Worm (Caenorhabditis elegans): ENCODE measurements around the gene pyk-2.

The pyk-2 gene

DNA sequence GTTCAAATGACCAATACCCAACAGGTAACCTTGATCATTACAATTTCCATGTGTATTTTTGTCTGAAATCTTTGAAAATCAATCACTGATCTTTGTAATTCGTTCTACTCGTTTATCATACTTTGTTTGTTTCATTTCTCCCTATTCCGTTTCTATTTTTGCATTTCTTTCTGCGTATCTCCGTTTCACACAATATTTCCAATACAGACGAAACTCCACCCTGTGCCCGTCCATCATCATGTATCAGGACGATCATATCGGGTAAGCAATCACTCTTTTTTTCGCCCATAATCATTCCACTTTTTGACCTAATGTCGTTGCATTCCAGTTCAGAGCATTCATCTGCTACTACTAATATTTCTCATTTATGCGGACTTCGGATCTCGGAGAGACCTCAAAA is at the start of gene pyk-2:
pyk-2 (plus strand) TSS at position 206 of the 400 bp plus-strand sequence.
- TF ChIP-seq ceh-30 (tag; optimal IDR thresholded peaks at IDR 0.05) (no peak), ceh-45 (GFP tag; IDR thresholded peaks at IDR 0.05) (no peak), hlh-8 (tag; optimal IDR thresholded peaks at IDR 0.05) (no peak), F13H6.1 (tag; optimal IDR thresholded peaks at IDR 0.05) (no peak), C38D4.7 (GFP tag; optimal IDR thresholded peaks at IDR 0.05) (no peak), lim-6 (tag; optimal IDR thresholded peaks at IDR 0.05) (no peak), fax-1 (tag; optimal IDR thresholded peaks at IDR 0.05) (no peak), pros-1 (tag; optimal IDR thresholded peaks at IDR 0.05) (no peak), ceh-34 (tag; optimal IDR thresholded peaks at IDR 0.05) (no peak)

DNA sequence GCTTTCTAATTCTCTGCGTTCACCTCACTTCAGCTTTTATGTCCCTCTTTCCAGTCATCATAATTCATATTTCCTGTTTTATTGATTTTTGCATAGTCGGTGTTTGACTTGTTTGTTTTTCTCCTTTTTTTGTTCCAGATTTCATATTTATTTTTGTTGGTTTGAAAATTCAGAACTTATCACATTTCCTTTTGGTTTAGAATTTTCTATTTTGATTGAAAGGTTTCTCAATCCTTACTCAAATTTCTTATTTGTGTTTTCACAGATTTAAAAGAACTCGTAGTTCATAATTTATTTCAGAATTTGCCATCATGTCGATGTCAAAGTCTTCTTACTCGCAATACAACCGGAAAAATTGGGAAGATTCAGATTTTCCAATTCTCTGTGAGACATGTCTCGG is 48.6 kb upstream of the pyk-2 start, which contains the start of gene rbm-22:
rbm-22 (plus strand) TSS at position 301 of the 400 bp plus-strand sequence.
- TF ChIP-seq ceh-48 (tag; optimal IDR thresholded peaks at IDR 0.05), result peak; percentile 5
- no peak for TF ChIP-seq eyg-1 (tag; optimal IDR thresholded peaks at IDR 0.05)

DNA sequence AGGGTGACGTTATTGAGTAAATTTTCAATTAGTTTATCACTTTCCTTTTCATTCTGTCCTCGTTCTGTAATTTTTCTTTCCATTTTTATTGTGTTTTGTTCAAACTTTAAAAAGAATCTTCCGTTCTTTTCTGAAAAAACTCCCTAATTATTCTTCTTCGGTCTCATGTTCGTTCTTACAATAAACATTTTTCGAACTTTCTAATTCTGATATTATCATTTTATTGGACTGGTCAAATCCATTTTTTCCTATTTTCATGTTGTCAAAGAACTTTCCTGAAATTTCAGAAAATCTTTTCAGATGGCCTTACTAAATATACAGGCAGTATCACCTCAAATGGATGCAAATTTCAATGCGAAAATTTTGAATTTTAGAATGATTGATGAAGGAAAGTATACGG is 45.7 kb upstream of the pyk-2 start, which contains the start of gene nish-1:
nish-1 (plus strand) TSS at position 301 of the 400 bp plus-strand sequence.
- TF ChIP-seq ceh-6 (GFP tag; optimal IDR thresholded peaks at IDR 0.05) (no peak), unc-86 (tag; optimal IDR thresholded peaks at IDR 0.05) (no peak), hlh-8 (tag; optimal IDR thresholded peaks at IDR 0.05) (no peak), gmeb-2 (tag; optimal IDR thresholded peaks at IDR 0.05) (no peak), hlh-15 (tag; optimal IDR thresholded peaks at IDR 0.05) (no peak), T23F11.4 (GFP tag; optimal IDR thresholded peaks at IDR 0.05) (no peak)

DNA sequence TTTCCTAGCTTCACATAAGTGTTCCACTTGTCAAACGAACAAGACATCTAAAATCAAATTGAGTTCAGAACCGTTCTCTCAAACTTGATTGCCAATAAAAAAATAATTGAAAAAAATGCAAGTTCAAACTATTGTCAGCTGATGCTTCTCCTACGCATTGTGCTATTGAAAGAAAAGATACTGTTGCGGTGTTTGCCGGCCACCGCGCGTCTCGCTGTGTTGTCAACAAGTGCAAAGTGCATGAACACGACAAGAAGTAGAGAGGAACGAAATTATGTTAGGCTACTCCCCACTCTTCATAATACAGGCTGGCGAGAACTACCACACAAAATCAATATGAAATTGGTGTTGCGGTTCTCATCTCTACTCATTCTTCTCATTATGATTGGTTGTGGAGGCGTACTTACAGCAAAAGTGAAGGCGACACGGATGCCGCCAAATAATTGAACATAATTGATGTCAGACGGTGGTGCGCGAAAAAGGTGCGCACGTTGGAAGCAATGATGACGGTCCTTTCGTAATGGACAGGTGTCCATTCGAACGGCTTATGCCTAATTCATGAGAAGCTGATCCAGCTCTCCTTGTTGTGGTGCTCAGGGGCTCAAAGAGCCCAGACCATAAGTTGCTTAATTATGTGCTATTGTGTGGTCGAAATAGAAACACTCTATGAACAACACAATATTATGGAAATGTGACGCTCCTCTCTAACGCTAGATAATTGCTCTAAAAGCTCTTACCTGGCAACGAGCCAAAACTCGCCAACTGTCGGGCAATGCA is 42.2 kb upstream of the pyk-2 start:
- TF ChIP-seq ref-2 (tag; optimal IDR thresholded peaks at IDR 0.05) (peak; percentile 37), ceh-45 (GFP tag; IDR thresholded peaks at IDR 0.05) (peak; percentile 10; the same call in 1 of the 2 replicates), sox-2 (GFP tag; IDR thresholded peaks at IDR 0.05) (peak; percentile 52), pag-3 (tag; optimal IDR thresholded peaks at IDR 0.05; ENCODE audit: borderline replicate concordance) (no peak), lim-6 (tag; optimal IDR thresholded peaks at IDR 0.05) (no peak), hlh-6 (tag; optimal IDR thresholded peaks at IDR 0.05) (no peak), pha-2 (tag; optimal IDR thresholded peaks at IDR 0.05) (no peak), pat-9 (tag; optimal IDR thresholded peaks at IDR 0.05) (no peak), ceh-31 (tag; optimal IDR thresholded peaks at IDR 0.05) (peak; percentile 62), pros-1 (tag; optimal IDR thresholded peaks at IDR 0.05) (no peak)

DNA sequence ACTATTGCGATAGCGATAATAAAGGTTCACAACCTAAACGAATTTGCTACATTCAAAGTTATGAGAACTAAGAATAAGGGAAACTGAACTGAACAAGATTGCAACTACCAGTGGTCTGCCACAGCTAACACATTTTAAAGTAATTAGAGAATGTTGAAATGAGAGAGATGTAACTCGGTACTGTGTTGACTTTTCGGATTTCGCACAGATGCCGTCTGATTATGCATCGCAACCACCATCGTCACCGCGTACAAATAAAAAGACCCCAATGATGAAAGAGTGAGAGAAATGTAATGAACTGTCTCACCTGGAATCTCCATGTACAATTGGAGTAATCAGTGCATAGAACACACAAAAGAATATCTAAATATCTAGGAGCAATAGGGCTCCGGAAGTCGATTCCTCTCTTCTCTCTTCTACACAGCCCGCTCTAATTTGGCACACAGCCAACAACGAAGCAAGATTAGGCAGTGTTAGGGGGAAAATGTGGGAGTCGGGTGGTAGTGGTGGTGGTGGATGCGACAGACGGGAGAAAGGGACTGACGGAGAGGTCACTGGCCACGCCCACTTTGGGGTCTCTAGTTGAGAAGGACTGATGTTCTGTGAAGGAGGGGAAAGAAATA is 41.0 kb upstream of the pyk-2 start, which contains the start of gene F13E9.11:
F13E9.11 (minus strand) TSS at position 507 of the 623 bp plus-strand sequence.
- no peak for TF ChIP-seq madf-2 (tag; optimal IDR thresholded peaks at IDR 0.05)
- no peak for TF ChIP-seq ceh-22 (tag; optimal IDR thresholded peaks at IDR 0.05)
- TF ChIP-seq C08G9.2 (tag; optimal IDR thresholded peaks at IDR 0.05), result no peak
- no peak for TF ChIP-seq K02D7.2 (tag; optimal IDR thresholded peaks at IDR 0.05)
- no peak for TF ChIP-seq sox-2 (GFP tag; IDR thresholded peaks at IDR 0.05)
- TF ChIP-seq dmd-4 (tag; optimal IDR thresholded peaks at IDR 0.05; ENCODE audit: borderline replicate concordance), result no peak
- peak; percentile 65 for TF ChIP-seq hlh-6 (tag; optimal IDR thresholded peaks at IDR 0.05)
- no peak for TF ChIP-seq ahr-1 (tag; optimal IDR thresholded peaks at IDR 0.05)
- no peak for TF ChIP-seq F13H6.1 (tag; optimal IDR thresholded peaks at IDR 0.05)
- no peak for TF ChIP-seq npax-4 (tag; optimal IDR thresholded peaks at IDR 0.05)
- TF ChIP-seq lin-11 (tag; optimal IDR thresholded peaks at IDR 0.05), result no peak
- no peak for TF ChIP-seq hlh-8 (tag; optimal IDR thresholded peaks at IDR 0.05)
- TF ChIP-seq sox-4 (tag; optimal IDR thresholded peaks at IDR 0.05), result no peak
- peak; percentile 61 for TF ChIP-seq unc-42 (tag; optimal IDR thresholded peaks at IDR 0.05)
- no peak for TF ChIP-seq unc-86 (tag; optimal IDR thresholded peaks at IDR 0.05)
- peak; percentile 55 for TF ChIP-seq ceh-31 (tag; optimal IDR thresholded peaks at IDR 0.05)
- no peak for TF ChIP-seq nfya-1 (tag; optimal IDR thresholded peaks at IDR 0.05)
- TF ChIP-seq rnt-1 (tag; optimal IDR thresholded peaks at IDR 0.05), result no peak
- no peak for TF ChIP-seq unc-55 (GFP tag; optimal IDR thresholded peaks at IDR 0.05)
- no peak for TF ChIP-seq odd-2 (tag; optimal IDR thresholded peaks at IDR 0.05)
- peak; percentile 40 for TF ChIP-seq fax-1 (tag; optimal IDR thresholded peaks at IDR 0.05)
- no peak for TF ChIP-seq K09A11.1 (tag; optimal IDR thresholded peaks at IDR 0.05; ENCODE audit: insufficient read depth)
- TF ChIP-seq pha-4 (tag; optimal IDR thresholded peaks at IDR 0.05), result no peak
- TF ChIP-seq ets-4 (tag; optimal IDR thresholded peaks at IDR 0.05), result no peak
- TF ChIP-seq Y22D7AL.16 (tag; optimal IDR thresholded peaks at IDR 0.05), result no peak
- TF ChIP-seq ztf-16 (tag; optimal IDR thresholded peaks at IDR 0.05), result no peak

All from whole organism, late embryonic.